Comparison of ENCODE assay signal across 6 worm cellular contexts in the genomic region with DNA sequence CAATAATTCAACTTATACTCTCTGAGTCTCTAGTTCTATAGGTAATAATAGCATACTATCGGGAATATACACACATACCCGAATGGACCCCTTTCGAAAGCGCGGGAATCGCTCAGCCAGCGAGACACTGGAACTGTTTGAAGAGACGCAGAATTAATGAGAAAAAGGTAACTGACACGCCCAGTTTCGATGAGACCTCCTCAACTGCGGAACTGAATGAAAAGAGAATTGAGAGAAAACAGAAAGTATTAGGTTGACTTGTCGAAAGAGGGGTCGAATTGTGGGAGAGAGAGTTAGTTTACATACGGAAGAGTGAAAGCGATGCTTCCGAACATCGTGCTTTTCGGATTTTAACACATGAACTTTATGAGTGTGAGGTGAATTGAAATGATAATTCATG.
TF ChIP-seq lines count a peak whose summit lies in the region.

No protein-coding gene starts in this region.

TF ChIP-seq in whole organism, L1 larva, 84 proteins besides CTCF, POLR2A, EP300 and RAD21:
- TF ChIP-seq dpl-1 (GFP tag; optimal IDR thresholded peaks at IDR 0.05; lab: Kevin White, UChicago) (no peak), rnt-1 (tag; optimal IDR thresholded peaks at IDR 0.05; lab: Kevin White, UChicago) (peak; percentile 6), egl-27 (tag; optimal IDR thresholded peaks at IDR 0.05; lab: Kevin White, UChicago) (no peak), snu-23 (GFP tag; optimal IDR thresholded peaks at IDR 0.05; lab: Kevin White, UChicago) (peak; percentile 11), nhr-85 (tag; lab: Kevin White, UChicago) (peak; percentile 8), ama-1 (optimal IDR thresholded peaks at IDR 0.05; lab: Kevin White, UChicago) (no peak), lin-15B (tag; optimal IDR thresholded peaks at IDR 0.05; lab: Kevin White, UChicago) (no peak), pqm-1 (tag; optimal IDR thresholded peaks at IDR 0.05; lab: Kevin White, UChicago) (no peak), efl-1 (optimal IDR thresholded peaks at IDR 0.05; lab: Kevin White, UChicago) (no peak), efl-1 (GFP tag; optimal IDR thresholded peaks at IDR 0.05 in 1 of 2; lab: Kevin White, UChicago) (peak in 1 of 2 experiments; percentile 31), pax-3 (tag; optimal IDR thresholded peaks at IDR 0.05; lab: Kevin White, UChicago) (no peak), nhr-71 (tag; optimal IDR thresholded peaks at IDR 0.05; lab: Kevin White, UChicago) (no peak), blmp-1 (tag; optimal IDR thresholded peaks at IDR 0.05; lab: Kevin White, UChicago) (peak; percentile 98), xbp-1 (tag; optimal IDR thresholded peaks at IDR 0.05; lab: Kevin White, UChicago) (no peak), ceh-82 (tag; optimal IDR thresholded peaks at IDR 0.05; lab: Kevin White, UChicago) (no peak)

TF ChIP-seq in whole organism, L2 larva, 48 proteins besides CTCF, POLR2A, EP300 and RAD21:
- TF ChIP-seq blmp-1 (tag; optimal IDR thresholded peaks at IDR 0.05; lab: Kevin White, UChicago; ENCODE audit: insufficient read depth), result peak; percentile 28
- TF ChIP-seq mab-5 (tag; optimal IDR thresholded peaks at IDR 0.05; lab: Kevin White, UChicago), result no peak
- TF ChIP-seq gmeb-1 (tag; optimal IDR thresholded peaks at IDR 0.05; lab: Kevin White, UChicago), result no peak
- peak; percentile 32 for TF ChIP-seq nhr-129 (tag; optimal IDR thresholded peaks at IDR 0.05; lab: Kevin White, UChicago)

TF ChIP-seq in whole organism, L3 larva, 47 proteins besides CTCF, POLR2A, EP300 and RAD21:
- peak; percentile 49 for TF ChIP-seq nhr-25 (tag; optimal IDR thresholded peaks at IDR 0.05; lab: Kevin White, UChicago)
- peak; percentile 39 for TF ChIP-seq nhr-23 (tag; optimal IDR thresholded peaks at IDR 0.05; lab: Kevin White, UChicago)
- no peak for TF ChIP-seq lsy-12 (tag; optimal IDR thresholded peaks at IDR 0.05; lab: Kevin White, UChicago)
- TF ChIP-seq nhr-237 (tag; optimal IDR thresholded peaks at IDR 0.05; lab: Kevin White, UChicago), result no peak
- TF ChIP-seq elt-3 (tag; optimal IDR thresholded peaks at IDR 0.05; lab: Kevin White, UChicago), result no peak
- peak; percentile 20 for TF ChIP-seq pha-4 (tag; optimal IDR thresholded peaks at IDR 0.05; lab: Kevin White, UChicago)

TF ChIP-seq in whole organism, late embryonic, 69 proteins besides CTCF, POLR2A, EP300 and RAD21:
- TF ChIP-seq ceh-31 (tag; optimal IDR thresholded peaks at IDR 0.05; lab: Kevin White, UChicago), result peak; percentile 8
- peak; percentile 51 for TF ChIP-seq nfya-1 (tag; optimal IDR thresholded peaks at IDR 0.05; lab: Kevin White, UChicago)
- peak; percentile 16 for TF ChIP-seq pha-2 (tag; optimal IDR thresholded peaks at IDR 0.05; lab: Kevin White, UChicago)
- TF ChIP-seq ceh-14 (tag; optimal IDR thresholded peaks at IDR 0.05; lab: Kevin White, UChicago), result no peak
- TF ChIP-seq ceh-34 (tag; optimal IDR thresholded peaks at IDR 0.05; lab: Kevin White, UChicago), result peak; percentile 65
- no peak for TF ChIP-seq ama-1 (optimal IDR thresholded peaks at IDR 0.05; lab: Kevin White, UChicago)
- peak; percentile 48 for TF ChIP-seq tbx-2 (tag; optimal IDR thresholded peaks at IDR 0.05; lab: Kevin White, UChicago)

TF ChIP-seq in whole organism, mixed stage, embryonic, 35 proteins besides CTCF, POLR2A, EP300 and RAD21:
- TF ChIP-seq ham-2 (GFP tag; optimal IDR thresholded peaks at IDR 0.05; lab: Kevin White, UChicago), result peak; percentile 56
- no peak for TF ChIP-seq lin-13 (tag; optimal IDR thresholded peaks at IDR 0.05; lab: Kevin White, UChicago)
- no peak for TF ChIP-seq nhr-76 (tag; optimal IDR thresholded peaks at IDR 0.05; lab: Kevin White, UChicago)
- TF ChIP-seq ceh-83 (GFP tag; optimal IDR thresholded peaks at IDR 0.05; lab: Kevin White, UChicago), result no peak
- TF ChIP-seq unc-62 (GFP tag; optimal IDR thresholded peaks at IDR 0.05; lab: Kevin White, UChicago), result no peak
- no peak for TF ChIP-seq lsy-2 (tag; optimal IDR thresholded peaks at IDR 0.05; lab: Kevin White, UChicago)
- peak; percentile 5 for TF ChIP-seq pha-4 (tag; optimal IDR thresholded peaks at IDR 0.05; lab: Kevin White, UChicago)
- no peak for TF ChIP-seq drap-1 (GFP tag; optimal IDR thresholded peaks at IDR 0.05; lab: Kevin White, UChicago)
- peak; percentile 62 for TF ChIP-seq blmp-1 (tag; optimal IDR thresholded peaks at IDR 0.05; lab: Kevin White, UChicago)
- no peak for TF ChIP-seq ces-1 (GFP tag; optimal IDR thresholded peaks at IDR 0.05; lab: Kevin White, UChicago)
- TF ChIP-seq M03D4.4 (tag; optimal IDR thresholded peaks at IDR 0.05; lab: Kevin White, UChicago), result no peak
- TF ChIP-seq sem-2 (GFP tag; optimal IDR thresholded peaks at IDR 0.05; lab: Kevin White, UChicago), result no peak

TF ChIP-seq in whole organism, young adult, 124 proteins besides CTCF, POLR2A, EP300 and RAD21:
- no peak for TF ChIP-seq ztf-28 (GFP tag; IDR thresholded peaks at IDR 0.05; lab: Robert Waterston, UW)
- TF ChIP-seq hmg-1.2 (GFP tag; IDR thresholded peaks at IDR 0.05; lab: Robert Waterston, UW), result peak; percentile 36; the same call in 1 of the 2 replicates
- TF ChIP-seq Y56A3A.18 (GFP tag; IDR thresholded peaks at IDR 0.05; lab: Robert Waterston, UW), result no peak
- TF ChIP-seq F57C9.4 (tag; optimal IDR thresholded peaks at IDR 0.05; lab: Kevin White, UChicago), result no peak
- TF ChIP-seq akir-1 (GFP tag; optimal IDR thresholded peaks at IDR 0.05; lab: Kevin White, UChicago), result no peak
- TF ChIP-seq Y53G8AR.9 (GFP tag; conservative IDR thresholded peaks at IDR 0.05; lab: Robert Waterston, UW), result no peak
